Worm (Caenorhabditis elegans) whole organism, L3 larva: ENCODE data around the gene hst-3.2.

Experiments used
- ama-1 ChIP-seq: fragments of 150-350 bp; optimal IDR thresholded peaks from 2 replicates; lab custom pipeline; 2018
- ceh-16 ChIP-seq: sonication (generic microtip); optimal IDR thresholded peaks from 2 replicates; lab custom pipeline; 2017; ENCODE audit warnings: missing biosample characterization, missing genetic modification characterization
- fkh-10 ChIP-seq: sonication (generic microtip); optimal IDR thresholded peaks from 2 replicates; lab custom pipeline; 2017; ENCODE audit warnings: missing biosample characterization, missing genetic modification reagents, missing genetic modification characterization
- nhr-11 ChIP-seq: fragments of 150-350 bp; optimal IDR thresholded peaks from 2 replicates; lab custom pipeline; 2014; ENCODE audit warnings: missing biosample characterization, missing genetic modification characterization
- nhr-12 ChIP-seq: fragments of 150-350 bp; optimal IDR thresholded peaks from 2 replicates; lab custom pipeline; 2014; ENCODE audit warnings: missing biosample characterization, missing genetic modification characterization
- tbx-2 ChIP-seq: sonication (generic microtip); optimal IDR thresholded peaks from 2 replicates; lab custom pipeline; 2016; ENCODE audit warnings: mild to moderate bottlenecking, missing genetic modification characterization, missing compliant biosample characterization
- unc-39 ChIP-seq: sonication (generic microtip); optimal IDR thresholded peaks from 4 replicates; lab custom pipeline; 2017; ENCODE audit warnings: missing biosample characterization, missing genetic modification characterization
- unc-62 ChIP-seq: fragments of 150-350 bp; sonication (generic microtip); optimal IDR thresholded peaks from 4 replicates; lab custom pipeline; 2014; ENCODE audit warnings: missing biosample characterization, missing genetic modification reagents, missing genetic modification characterization
- zag-1 ChIP-seq: fragments of 150-350 bp; optimal IDR thresholded peaks from 2 replicates; lab custom pipeline; 2014; ENCODE audit warnings: missing biosample characterization, missing genetic modification characterization

DNA sequence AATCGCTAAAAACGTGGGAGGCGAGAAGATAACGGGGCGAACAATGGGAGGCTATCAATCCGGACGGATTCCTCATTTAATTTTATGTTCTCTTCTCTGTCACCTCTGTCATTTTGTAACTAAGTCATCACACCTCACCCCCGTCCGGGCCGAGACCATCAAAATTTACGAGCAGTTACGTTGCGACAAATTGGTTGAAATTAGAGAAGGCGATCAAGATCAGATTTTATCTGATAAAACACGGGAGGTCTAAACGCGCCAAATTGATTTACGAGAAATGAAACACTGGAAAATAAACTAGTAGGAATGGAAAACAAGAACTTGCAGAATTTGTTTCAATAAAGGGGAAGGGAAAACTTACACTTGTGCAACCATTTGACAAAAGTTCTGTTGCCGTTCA, 4.3 kb upstream of the hst-3.2 start:
- TF ChIP-seq nhr-12 (no peak), unc-62 (GFP tag; lab: Kevin White, UChicago) (no peak), unc-39 (tag; lab: Kevin White, UChicago) (no peak), ama-1 (lab: Kevin White, UChicago) (no peak), zag-1 (tag; lab: Kevin White, UChicago) (no peak), tbx-2 (tag; lab: Kevin White, UChicago) (no peak), fkh-10 (GFP tag; lab: Kevin White, UChicago) (no peak), ceh-16 (tag; lab: Kevin White, UChicago) (no peak), nhr-11 (tag; lab: Kevin White, UChicago) (no peak)
